Fruit fly (Drosophila melanogaster): ENCODE results near the gene Mms19.

DNA sequence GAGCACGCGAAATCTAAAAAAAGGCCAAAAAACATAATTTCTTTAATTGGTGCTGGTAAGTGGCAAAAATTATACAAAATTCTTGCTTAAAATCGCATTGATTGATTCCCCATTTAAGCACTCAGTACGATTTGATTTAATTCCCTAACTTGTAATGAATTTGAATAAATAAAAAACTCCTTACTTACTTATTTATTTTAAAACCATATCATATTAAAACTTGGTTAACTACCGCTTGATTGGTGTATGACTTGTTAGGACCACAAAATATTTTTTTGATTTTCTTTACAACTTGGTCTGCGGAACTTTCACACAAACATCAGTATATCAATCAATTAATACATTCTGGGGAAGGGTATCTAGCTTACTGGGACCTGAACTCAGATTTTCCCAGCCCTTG, 20.5 kb downstream of the Mms19 start, which contains the start of gene CG1113:
- TF ChIP-seq Sp1 (GFP tag; optimal IDR thresholded peaks at IDR 0.05) (no peak), dmrt93B (GFP tag; optimal IDR thresholded peaks at IDR 0.05) (no peak), psq (GFP tag; optimal IDR thresholded peaks at IDR 0.05) (no peak), br (GFP tag; optimal IDR thresholded peaks at IDR 0.05) (no peak), Abd-B (GFP tag; optimal IDR thresholded peaks at IDR 0.05) (no peak), OdsH (GFP tag; optimal IDR thresholded peaks at IDR 0.05) (no peak), Vsx2 (GFP tag; optimal IDR thresholded peaks at IDR 0.05; ENCODE audit: partially characterized antibody) (no peak), CG9705 (GFP tag; optimal IDR thresholded peaks at IDR 0.05) (no peak), pan (optimal IDR thresholded peaks at IDR 0.05) (no peak), GATAd (GFP tag; optimal IDR thresholded peaks at IDR 0.05) (no peak), usp (GFP tag; optimal IDR thresholded peaks at IDR 0.05) (no peak)

Data from whole organism, wandering third instar larva.